Worm (Caenorhabditis elegans) whole organism, mixed stage, embryonic: ENCODE data around the gene pzf-1.
"Not testable (repeated sequence)": the region's sequence is repeated elsewhere in the genome, so short reads cannot be mapped to it uniquely, and the experiment has no call there.

Experiments
- blmp-1 ChIP-seq: fragments of 150-350 bp; optimal IDR thresholded peaks from 2 replicates; lab custom pipeline; 2014; ENCODE audit warnings: missing biosample characterization, missing genetic modification characterization
- ceh-83 ChIP-seq: fragments of 200-800 bp; sonication (Bioruptor generic); optimal IDR thresholded peaks from 2 replicates; lab custom pipeline; 2018; ENCODE audit warnings: mild to moderate bottlenecking, missing genetic modification characterization, missing compliant biosample characterization
- elt-1 ChIP-seq: sonication (generic microtip); optimal IDR thresholded peaks from 2 replicates; lab custom pipeline; 2017; ENCODE audit warnings: missing genetic modification characterization, mild to moderate bottlenecking, missing compliant biosample characterization, antibody characterized with exemption, moderate library complexity, borderline replicate concordance; ENCODE audit not compliant: insufficient read depth
- mab-5 ChIP-seq: fragments of 150-350 bp; optimal IDR thresholded peaks from 2 replicates; lab custom pipeline; 2014; ENCODE audit warnings: missing biosample characterization, missing genetic modification characterization
- mep-1 ChIP-seq: fragments of 150-350 bp; optimal IDR thresholded peaks from 2 replicates; lab custom pipeline; 2017; ENCODE audit warnings: missing biosample characterization, missing genetic modification reagents, missing genetic modification characterization, inconsistent platforms
- snpc-4 ChIP-seq: fragments of 150-350 bp; optimal IDR thresholded peaks from 2 replicates; lab custom pipeline; 2014; ENCODE audit warnings: missing biosample characterization, missing genetic modification characterization
- ztf-11 ChIP-seq: fragments of 150-350 bp; optimal IDR thresholded peaks from 2 replicates; lab custom pipeline; 2014; ENCODE audit warnings: missing biosample characterization, missing genetic modification characterization

- not testable (repeated sequence) for TF ChIP-seq mab-5 (tag; lab: Kevin White, UChicago); ztf-11 (tag; lab: Kevin White, UChicago); ceh-83 (GFP tag; lab: Kevin White, UChicago); blmp-1; mep-1; elt-1 (tag; lab: Kevin White, UChicago); snpc-4
Measured at ce11 chrV:15929882-15930281, 1.7 kb upstream of the pzf-1 start, which contains the start of gene srbc-77.
